Worm (Caenorhabditis elegans) whole organism, early embryonic: Measurements from ENCODE around the gene F52B10.3.

ENCODE experiments used
- F13C5.2 ChIP-seq: sonication (generic microtip); optimal IDR thresholded peaks from 2 replicates; lab custom pipeline; 2017; ENCODE audit warnings: mild to moderate bottlenecking, missing genetic modification characterization, inconsistent platforms, missing compliant biosample characterization
- aly-1 ChIP-seq: sonication (generic microtip); optimal IDR thresholded peaks from 2 replicates; lab custom pipeline; 2016; ENCODE audit warnings: missing genetic modification characterization, missing compliant biosample characterization
- ama-1 ChIP-seq: fragments of 150-350 bp; optimal IDR thresholded peaks from 2 replicates; lab custom pipeline; 2014
- ceh-36 ChIP-seq: sonication (generic microtip); optimal IDR thresholded peaks from 2 replicates; lab custom pipeline; 2016; ENCODE audit warnings: missing genetic modification characterization, inconsistent platforms, missing compliant biosample characterization
- ets-7 ChIP-seq: sonication (generic microtip); optimal IDR thresholded peaks from 2 replicates; lab custom pipeline; 2016; ENCODE audit warnings: missing genotype, missing genetic modification characterization, missing compliant biosample characterization
- flt-1 ChIP-seq: fragments of 200-800 bp; sonication (Bioruptor generic); IDR thresholded peaks from 2 replicates; pipeline ENCODE4 v1.3.6; 2022; ENCODE audit warnings: missing genetic modification characterization, missing compliant biosample characterization
- pes-1 ChIP-seq: fragments of 200-800 bp; sonication (Bioruptor generic); IDR thresholded peaks from 2 replicates; pipeline ENCODE4 v1.3.6; 2022; ENCODE audit warnings: missing genetic modification reagents, missing genetic modification characterization, missing compliant biosample characterization
- scrt-1 ChIP-seq: fragments of 200-800 bp; sonication (Bioruptor generic); IDR thresholded peaks from 2 replicates; pipeline ENCODE4 v1.3.6; 2022; ENCODE audit warnings: missing genetic modification characterization, missing compliant biosample characterization
- sea-1 ChIP-seq: fragments of 200-800 bp; sonication (Bioruptor generic); conservative IDR thresholded peaks from 2 replicates; pipeline ENCODE4 v1.3.6; 2022; ENCODE audit warnings: missing genetic modification characterization, missing compliant biosample characterization
- tbx-37 ChIP-seq: fragments of 200-800 bp; sonication (Bioruptor generic); conservative IDR thresholded peaks from 2 replicates; pipeline ENCODE4 v1.3.6; 2022; ENCODE audit warnings: missing genetic modification reagents, missing genetic modification characterization, missing compliant biosample characterization

ce11 chrX:2925950-2926349, 27.8 kb upstream of the F52B10.3 start:
- TF ChIP-seq flt-1 (no peak), F13C5.2 (tag; lab: Kevin White, UChicago) (no peak), tbx-37 (GFP tag; lab: Robert Waterston, UW) (no peak), ama-1 (lab: Kevin White, UChicago) (no peak), ceh-36 (no peak), aly-1 (tag; lab: Kevin White, UChicago) (no peak), pes-1 (no peak), scrt-1 (GFP tag; lab: Robert Waterston, UW) (no peak), sea-1 (GFP tag; lab: Robert Waterston, UW) (no peak), ets-7 (tag; lab: Kevin White, UChicago) (no peak)
